Fruit fly (Drosophila melanogaster): Measurements from ENCODE around the gene Wsck.

DNA sequence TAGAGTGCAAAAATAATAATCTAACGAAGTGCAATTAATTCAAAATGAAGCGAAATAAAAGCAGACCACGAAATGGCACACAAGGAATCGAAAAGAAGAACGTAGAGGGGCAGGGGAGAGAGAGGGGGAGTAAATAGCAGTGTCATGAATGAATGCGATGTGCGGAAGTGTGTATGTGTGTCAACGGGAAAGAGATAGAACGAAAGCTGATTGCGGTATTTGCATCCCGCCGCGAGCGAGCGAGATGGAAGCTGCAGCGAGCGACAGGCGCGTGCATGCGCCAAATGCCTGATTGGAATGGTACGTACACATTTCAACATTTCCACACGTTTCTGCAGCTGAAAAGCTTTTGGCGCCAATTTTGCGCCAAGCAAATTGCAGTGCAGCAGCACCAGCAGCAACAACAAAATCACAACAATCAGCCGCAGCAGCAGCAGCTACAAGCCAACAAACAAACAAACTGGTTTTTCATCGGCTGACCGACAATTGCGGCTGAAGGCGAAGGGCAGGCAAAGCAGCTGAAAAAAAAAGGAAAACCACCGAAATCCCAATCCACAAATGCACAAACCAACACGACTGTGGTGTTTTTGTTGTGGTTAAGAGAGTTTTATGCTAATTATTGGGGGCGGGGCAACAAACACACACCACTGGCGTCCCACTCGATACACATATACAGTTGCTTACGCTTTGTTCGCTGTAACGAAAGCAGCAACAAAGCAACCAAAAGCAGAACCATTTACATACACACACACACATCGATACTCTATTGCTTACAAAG, 47.8 kb downstream of the Wsck start:
- TF ChIP-seq insv (optimal IDR thresholded peaks at IDR 0.05): no peak
- TF ChIP-seq psq (optimal IDR thresholded peaks at IDR 0.05): peak; percentile 35

Measured in Kc167 (cell line).